Worm (Caenorhabditis elegans) whole organism, L1 larva: ENCODE results near the gene F25B5.5.
A peak's percentile ranks its signal among the peaks of the same experiment; 100 is the strongest.

ENCODE experiments used
- C04F5.9 ChIP-seq: sonication (generic microtip); optimal IDR thresholded peaks from 2 replicates; lab custom pipeline; 2016; ENCODE audit warnings: missing genetic modification characterization, missing compliant biosample characterization
- F16B12.6 ChIP-seq: fragments of 150-350 bp; optimal IDR thresholded peaks from 2 replicates; lab custom pipeline; 2014; ENCODE audit warnings: missing biosample characterization, missing genetic modification characterization
- Y116A8C.19 ChIP-seq: sonication (generic microtip); optimal IDR thresholded peaks from 2 replicates; lab custom pipeline; 2016; ENCODE audit warnings: missing compliant biosample characterization, missing genetic modification characterization, borderline replicate concordance
- alr-1 ChIP-seq: fragments of 200-800 bp; sonication (Bioruptor generic); optimal IDR thresholded peaks from 2 replicates; lab custom pipeline; 2018; ENCODE audit warnings: borderline replicate concordance, mild to moderate bottlenecking, missing genetic modification characterization, missing compliant biosample characterization
- blmp-1 ChIP-seq: fragments of 150-350 bp; optimal IDR thresholded peaks from 2 replicates; lab custom pipeline; 2014; ENCODE audit warnings: missing biosample characterization, missing genetic modification characterization
- ceh-63 ChIP-seq: fragments of 200-800 bp; sonication (Bioruptor generic); optimal IDR thresholded peaks from 2 replicates; lab custom pipeline; 2018; ENCODE audit warnings: mild to moderate bottlenecking, missing genetic modification characterization, missing compliant biosample characterization
- ceh-8 ChIP-seq: fragments of 200-800 bp; sonication (Bioruptor generic); optimal IDR thresholded peaks from 2 replicates; lab custom pipeline; 2018; ENCODE audit warnings: mild to moderate bottlenecking, missing genetic modification characterization, moderate library complexity, missing compliant biosample characterization
- ceh-90 ChIP-seq: sonication (generic microtip); optimal IDR thresholded peaks from 2 replicates; lab custom pipeline; 2016; ENCODE audit warnings: missing genetic modification characterization, missing compliant biosample characterization
- ces-1 ChIP-seq: fragments of 150-350 bp; optimal IDR thresholded peaks from 2 replicates; lab custom pipeline; 2014; ENCODE audit warnings: missing biosample characterization, missing genetic modification reagents, missing genetic modification characterization
- dsc-1 ChIP-seq: sonication (generic microtip); optimal IDR thresholded peaks from 2 replicates; lab custom pipeline; 2016; ENCODE audit warnings: mild to moderate bottlenecking, missing genetic modification characterization, missing compliant biosample characterization
- efl-1 ChIP-seq, 4 experiments: fragments of 150-350 bp; optimal IDR thresholded peaks in 3 of 4; peaks in 1 of 4; 1 replicate in 1 of 4; 2 replicates in 3 of 4; lab custom pipeline; 2014; ENCODE audit warnings: missing biosample characterization in 2 of 4, missing genetic modification characterization in 2 of 4, missing genetic modification reagents in 2 of 4
- egl-13 ChIP-seq: sonication (generic microtip); optimal IDR thresholded peaks from 2 replicates; lab custom pipeline; 2016; ENCODE audit warnings: missing genotype, missing genetic modification reagents, missing genetic modification characterization, missing compliant biosample characterization
- elt-3 ChIP-seq, 6 experiments: fragments of 150-350 bp in 1 of 6; sonication (generic microtip); optimal IDR thresholded peaks; 2 replicates each; lab custom pipeline; 2017 to 2018; ENCODE audit warnings: missing biosample characterization in 6 of 6, missing genetic modification characterization in 6 of 6, inconsistent platforms in 1 of 6
- ets-5 ChIP-seq: fragments of 200-800 bp; sonication (Bioruptor generic); IDR thresholded peaks from 2 replicates; pipeline ENCODE4 v1.3.6; 2022; ENCODE audit warnings: missing genetic modification characterization, missing compliant biosample characterization
- fkh-10 ChIP-seq: sonication (generic microtip); optimal IDR thresholded peaks from 2 replicates; lab custom pipeline; 2017; ENCODE audit warnings: missing biosample characterization, missing genetic modification reagents, missing genetic modification characterization
- fkh-4 ChIP-seq: sonication (generic microtip); optimal IDR thresholded peaks from 2 replicates; lab custom pipeline; 2016; ENCODE audit warnings: missing compliant biosample characterization, missing genetic modification characterization, borderline replicate concordance
- fkh-8 ChIP-seq: sonication (generic microtip); optimal IDR thresholded peaks from 2 replicates; lab custom pipeline; 2016; ENCODE audit warnings: mild to moderate bottlenecking, missing genetic modification characterization, missing compliant biosample characterization
- fos-1 ChIP-seq: fragments of 150-350 bp; optimal IDR thresholded peaks from 2 replicates; lab custom pipeline; 2014; ENCODE audit warnings: missing biosample characterization, missing genetic modification characterization
- grh-1 ChIP-seq: fragments of 200-800 bp; sonication (Bioruptor generic); IDR thresholded peaks from 2 replicates; pipeline ENCODE4 v1.3.6; 2022; ENCODE audit warnings: missing genetic modification reagents, missing genetic modification characterization, missing compliant biosample characterization
- hlh-17 ChIP-seq: fragments of 200-800 bp; sonication (Bioruptor generic); optimal IDR thresholded peaks from 2 replicates; lab custom pipeline; 2018; ENCODE audit warnings: missing genetic modification characterization, mild to moderate bottlenecking, missing compliant biosample characterization, moderate library complexity, borderline replicate concordance
- hlh-4 ChIP-seq: sonication (generic microtip); optimal IDR thresholded peaks from 2 replicates; lab custom pipeline; 2016; ENCODE audit warnings: mild to moderate bottlenecking, missing genetic modification characterization, missing compliant biosample characterization
- isw-1 ChIP-seq: fragments of 200-800 bp; sonication (Bioruptor generic); IDR thresholded peaks from 2 replicates; pipeline ENCODE4 v1.3.6; 2022; ENCODE audit warnings: missing genetic modification characterization, missing compliant biosample characterization
- jun-1 ChIP-seq: fragments of 150-350 bp; optimal IDR thresholded peaks from 2 replicates; lab custom pipeline; 2014; ENCODE audit warnings: missing biosample characterization, missing genetic modification reagents, missing genetic modification characterization
- lin-15B ChIP-seq: fragments of 150-350 bp; sonication (generic microtip); optimal IDR thresholded peaks from 3 replicates; lab custom pipeline; 2014; ENCODE audit warnings: missing biosample characterization, missing genetic modification characterization
- lin-35 ChIP-seq, 2 experiments: fragments of 150-350 bp; optimal IDR thresholded peaks; 2 replicates each; lab custom pipeline; 2014; ENCODE audit warnings: missing biosample characterization in 2 of 2, missing genetic modification characterization in 2 of 2, missing genetic modification reagents in 2 of 2
- lin-39 ChIP-seq: fragments of 150-350 bp; optimal IDR thresholded peaks from 2 replicates; lab custom pipeline; 2014; ENCODE audit warnings: missing biosample characterization, missing genetic modification reagents, missing genetic modification characterization
- lsy-2 ChIP-seq, 2 experiments: fragments of 150-350 bp; optimal IDR thresholded peaks; 2 replicates each; lab custom pipeline; 2014; ENCODE audit warnings: missing biosample characterization in 2 of 2, missing genetic modification characterization in 2 of 2
- mab-9 ChIP-seq: fragments of 200-800 bp; sonication (Bioruptor generic); IDR thresholded peaks from 2 replicates; pipeline ENCODE4 v1.3.6; 2022; ENCODE audit warnings: missing genetic modification reagents, missing genetic modification characterization, missing compliant biosample characterization
- mep-1 ChIP-seq: fragments of 150-350 bp; optimal IDR thresholded peaks from 2 replicates; lab custom pipeline; 2014; ENCODE audit warnings: missing biosample characterization, missing genetic modification characterization
- nhr-11 ChIP-seq: fragments of 150-350 bp; optimal IDR thresholded peaks from 2 replicates; lab custom pipeline; 2014; ENCODE audit warnings: missing biosample characterization, missing genetic modification characterization
- nhr-12 ChIP-seq: sonication (generic microtip); optimal IDR thresholded peaks from 2 replicates; lab custom pipeline; 2017; ENCODE audit warnings: missing biosample characterization, missing genetic modification characterization
- nhr-237 ChIP-seq: fragments of 150-350 bp; optimal IDR thresholded peaks from 2 replicates; lab custom pipeline; 2014; ENCODE audit warnings: missing biosample characterization, missing genetic modification characterization
- nhr-47 ChIP-seq: sonication (generic microtip); optimal IDR thresholded peaks from 2 replicates; lab custom pipeline; 2016; ENCODE audit warnings: mild to moderate bottlenecking, missing genetic modification characterization, moderate library complexity, missing compliant biosample characterization
- nhr-71 ChIP-seq: sonication (generic microtip); optimal IDR thresholded peaks from 2 replicates; lab custom pipeline; 2016; ENCODE audit warnings: mild to moderate bottlenecking, missing genetic modification characterization, moderate library complexity, missing compliant biosample characterization
- nhr-76 ChIP-seq: sonication (generic microtip); optimal IDR thresholded peaks from 2 replicates; lab custom pipeline; 2017; ENCODE audit warnings: missing biosample characterization, missing genetic modification characterization
- nhr-84 ChIP-seq: sonication (generic microtip); optimal IDR thresholded peaks from 2 replicates; lab custom pipeline; 2017; ENCODE audit warnings: missing biosample characterization, missing genetic modification characterization
- nhr-85 ChIP-seq: sonication (generic microtip); peaks from one replicate; lab custom pipeline; 2016; ENCODE audit warnings: missing genetic modification characterization, inconsistent platforms, missing compliant biosample characterization
- pax-3 ChIP-seq: fragments of 200-800 bp; sonication (Bioruptor generic); optimal IDR thresholded peaks from 2 replicates; lab custom pipeline; 2018; ENCODE audit warnings: mild to moderate bottlenecking, missing genetic modification characterization, moderate library complexity, missing compliant biosample characterization
- skn-1 ChIP-seq: fragments of 150-350 bp; optimal IDR thresholded peaks from 2 replicates; lab custom pipeline; 2014; ENCODE audit warnings: missing biosample characterization, missing genetic modification characterization
- snu-23 ChIP-seq: sonication (generic microtip); optimal IDR thresholded peaks from 2 replicates; lab custom pipeline; 2016; ENCODE audit warnings: missing genetic modification characterization, missing compliant biosample characterization
- sox-4 ChIP-seq: sonication (generic microtip); optimal IDR thresholded peaks from 2 replicates; lab custom pipeline; 2016; ENCODE audit warnings: missing genetic modification characterization, missing compliant biosample characterization
- sptf-1 ChIP-seq: fragments of 150-350 bp; optimal IDR thresholded peaks from 2 replicates; lab custom pipeline; 2014; ENCODE audit warnings: missing biosample characterization, missing genetic modification characterization
- sup-37 ChIP-seq: fragments of 200-800 bp; sonication (Bioruptor generic); optimal IDR thresholded peaks from 2 replicates; lab custom pipeline; 2018; ENCODE audit warnings: mild to moderate bottlenecking, missing genetic modification characterization, missing compliant biosample characterization
- tbx-2 ChIP-seq: sonication (generic microtip); optimal IDR thresholded peaks from 2 replicates; lab custom pipeline; 2016; ENCODE audit warnings: missing genetic modification characterization, missing compliant biosample characterization
- unc-30 ChIP-seq: sonication (generic microtip); optimal IDR thresholded peaks from 2 replicates; lab custom pipeline; 2017; ENCODE audit warnings: missing biosample characterization, missing genetic modification characterization
- unc-62 ChIP-seq: fragments of 150-350 bp; optimal IDR thresholded peaks from 2 replicates; lab custom pipeline; 2014; ENCODE audit warnings: missing biosample characterization, missing genetic modification reagents, missing genetic modification characterization
- unc-86 ChIP-seq: sonication (generic microtip); optimal IDR thresholded peaks from 2 replicates; lab custom pipeline; 2016; ENCODE audit warnings: missing genetic modification characterization, missing compliant biosample characterization
- zip-4 ChIP-seq: fragments of 200-800 bp; sonication (Bioruptor generic); optimal IDR thresholded peaks from 2 replicates; lab custom pipeline; 2018; ENCODE audit warnings: mild to moderate bottlenecking, missing genetic modification characterization, moderate library complexity, missing compliant biosample characterization
- ztf-11 ChIP-seq, 2 experiments: sonication (generic microtip); optimal IDR thresholded peaks; 2 replicates each; lab custom pipeline; 2016 to 2017; ENCODE audit warnings: missing genetic modification characterization in 2 of 2, missing biosample characterization in 1 of 2, missing compliant biosample characterization in 1 of 2
- ztf-4 ChIP-seq: fragments of 150-350 bp; optimal IDR thresholded peaks from 2 replicates; lab custom pipeline; 2014; ENCODE audit warnings: missing biosample characterization, missing genetic modification characterization

F25B5.5 gene

ce11 chrIII:5906749-5907148 is 39.2 kb downstream of the F25B5.5 start, which contains the start of gene erd-2.2:
TSS of gene erd-2.2 (plus strand) at chrIII:5907049.
- peak; percentile 30 for TF ChIP-seq blmp-1 (tag; lab: Kevin White, UChicago)
- TF ChIP-seq dsc-1 (tag; lab: Kevin White, UChicago): no peak
- TF ChIP-seq mep-1: no peak
- no peak for TF ChIP-seq nhr-237
- TF ChIP-seq ceh-90 (tag; lab: Kevin White, UChicago): no peak
- TF ChIP-seq ceh-8 (GFP tag; lab: Kevin White, UChicago): no peak
- no peak for TF ChIP-seq ets-5 (GFP tag; lab: Robert Waterston, UW)
- no peak for TF ChIP-seq hlh-4
- peak; percentile 43 for TF ChIP-seq nhr-85 (tag; lab: Kevin White, UChicago)
- TF ChIP-seq lin-39: no peak
- TF ChIP-seq hlh-17 (GFP tag; lab: Kevin White, UChicago): no peak
- TF ChIP-seq tbx-2 (tag; lab: Kevin White, UChicago): no peak
- no peak for TF ChIP-seq nhr-12 (tag; lab: Kevin White, UChicago)
- TF ChIP-seq efl-1 (optimal IDR thresholded peaks at IDR 0.05; lab: Kevin White, UChicago): no peak
- peak in 1 of 2 experiments; percentile 31 for TF ChIP-seq efl-1 (GFP tag; optimal IDR thresholded peaks at IDR 0.05 in 1 of 2; lab: Kevin White, UChicago)
- TF ChIP-seq egl-13 (tag; lab: Kevin White, UChicago): no peak

ce11 chrIII:5906059-5906458 is 39.9 kb downstream of the F25B5.5 start, which contains the start of gene dpff-1:
TSS of gene dpff-1 (minus strand) at chrIII:5906346.
- TF ChIP-seq ztf-4 (tag; lab: Kevin White, UChicago) (no peak), snu-23 (GFP tag; lab: Kevin White, UChicago) (peak; percentile 35), sox-4 (no peak), unc-62 (GFP tag; lab: Kevin White, UChicago) (no peak), nhr-71 (tag; lab: Kevin White, UChicago) (peak; percentile 38), ceh-90 (tag; lab: Kevin White, UChicago) (no peak), skn-1 (tag; lab: Kevin White, UChicago) (no peak), grh-1 (GFP tag; lab: Robert Waterston, UW) (no peak), nhr-85 (tag; lab: Kevin White, UChicago) (no peak), fkh-4 (tag; lab: Kevin White, UChicago) (no peak), mep-1 (no peak), nhr-47 (tag; lab: Kevin White, UChicago) (peak; percentile 7), mab-9 (GFP tag; lab: Robert Waterston, UW) (no peak), unc-86 (tag; lab: Kevin White, UChicago) (no peak), F16B12.6 (tag; lab: Kevin White, UChicago) (peak; percentile 89), alr-1 (no peak), efl-1 (optimal IDR thresholded peaks at IDR 0.05; lab: Kevin White, UChicago) (peak; percentile 42 to 47), efl-1 (GFP tag; optimal IDR thresholded peaks at IDR 0.05 in 1 of 2; lab: Kevin White, UChicago) (peak; percentile 31 to 93), ztf-11 (tag; optimal IDR thresholded peaks at IDR 0.05; lab: Kevin White, UChicago) (no peak), fkh-10 (GFP tag; lab: Kevin White, UChicago) (no peak), unc-30 (tag; lab: Kevin White, UChicago) (no peak), Y116A8C.19 (no peak), C04F5.9 (tag; lab: Kevin White, UChicago) (no peak), fos-1 (tag; lab: Kevin White, UChicago) (no peak), hlh-17 (GFP tag; lab: Kevin White, UChicago) (no peak), lin-15B (tag; lab: Kevin White, UChicago) (no peak), sptf-1 (tag; lab: Kevin White, UChicago) (no peak), fkh-8 (no peak), blmp-1 (tag; lab: Kevin White, UChicago) (no peak), nhr-76 (tag; lab: Kevin White, UChicago) (no peak), ceh-63 (GFP tag; lab: Kevin White, UChicago) (no peak), ets-5 (GFP tag; lab: Robert Waterston, UW) (no peak), jun-1 (tag; lab: Kevin White, UChicago) (no peak), lin-35 (GFP tag; optimal IDR thresholded peaks at IDR 0.05; lab: Kevin White, UChicago) (peak; percentile 36 to 54), egl-13 (tag; lab: Kevin White, UChicago) (no peak), ces-1 (GFP tag; lab: Kevin White, UChicago) (no peak), nhr-12 (tag; lab: Kevin White, UChicago) (no peak), pax-3 (tag; lab: Kevin White, UChicago) (no peak), elt-3 (tag; optimal IDR thresholded peaks at IDR 0.05; lab: Kevin White, UChicago) (no peak), isw-1 (GFP tag; lab: Robert Waterston, UW) (no peak), nhr-11 (tag; lab: Kevin White, UChicago) (no peak), zip-4 (no peak), nhr-84 (tag; lab: Kevin White, UChicago) (no peak), sup-37 (no peak), lsy-2 (tag; optimal IDR thresholded peaks at IDR 0.05; lab: Kevin White, UChicago) (peak; percentile 22 to 42)
